Worm (Caenorhabditis elegans): ENCODE data around the gene cyn-12.

DNA sequence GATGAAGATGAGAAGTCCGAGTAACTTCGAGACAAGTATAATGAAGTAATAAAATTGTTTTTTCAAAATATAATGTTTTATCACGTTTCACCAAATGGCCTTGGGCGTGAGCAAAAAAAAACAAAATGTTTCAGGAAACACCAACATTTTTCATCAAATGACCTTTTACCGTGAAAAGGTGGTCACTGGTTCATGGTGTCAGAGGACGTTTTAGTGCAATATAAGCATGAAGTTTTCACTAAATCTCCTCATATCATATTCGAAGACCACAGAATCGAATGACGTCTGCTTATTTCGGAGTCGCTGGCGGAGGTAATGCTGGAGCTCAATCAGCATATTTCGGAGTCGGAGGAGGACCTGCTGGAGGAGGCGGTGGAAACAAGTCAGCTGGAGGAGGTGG is 21.7 kb downstream of the cyn-12 start, which contains the start of the genes ZC477.7 and ssq-3:
- no peak for TF ChIP-seq zag-1 (tag; optimal IDR thresholded peaks at IDR 0.05)
- no peak for TF ChIP-seq pqm-1 (tag; optimal IDR thresholded peaks at IDR 0.05)
- TF ChIP-seq fos-1 (tag; optimal IDR thresholded peaks at IDR 0.05) = no peak
- no peak for TF ChIP-seq nhr-77 (tag; optimal IDR thresholded peaks at IDR 0.05)
- no peak for TF ChIP-seq nhr-25 (tag; optimal IDR thresholded peaks at IDR 0.05)
- TF ChIP-seq sea-2 (GFP tag; optimal IDR thresholded peaks at IDR 0.05) = no peak
- no peak for TF ChIP-seq ama-1 (optimal IDR thresholded peaks at IDR 0.05)
- TF ChIP-seq mml-1 (tag; optimal IDR thresholded peaks at IDR 0.05) = no peak
- TF ChIP-seq ceh-82 (tag; optimal IDR thresholded peaks at IDR 0.05) = no peak
- no peak for TF ChIP-seq ztf-4 (tag; optimal IDR thresholded peaks at IDR 0.05)

All from whole organism, L3 larva.